Fruit fly (Drosophila melanogaster) whole organism, prepupa: ENCODE measurements around the gene dpr19.

Experiments
- Blimp-1 ChIP-seq: fragments of 200-800 bp; sonication (Bioruptor generic); optimal IDR thresholded peaks from 3 replicates; lab custom pipeline; 2017; ENCODE audit warnings: missing biosample characterization, missing genetic modification characterization, mild to moderate bottlenecking, moderate library complexity, missing genetic modification reagents
- CG10631 ChIP-seq: fragments of 200-800 bp; sonication (Bioruptor generic); optimal IDR thresholded peaks from 2 replicates; lab custom pipeline; 2016; ENCODE audit warnings: missing biosample characterization, missing genetic modification characterization
- CG11762 ChIP-seq: fragments of 200-800 bp; sonication (Bioruptor generic); optimal IDR thresholded peaks from 3 replicates; lab custom pipeline; 2016; ENCODE audit warnings: missing biosample characterization, missing genetic modification characterization; ENCODE audit not compliant: insufficient read depth
- CG11902 ChIP-seq: fragments of 200-800 bp; sonication (Bioruptor generic); optimal IDR thresholded peaks from 3 replicates; lab custom pipeline; 2016; ENCODE audit warnings: missing biosample characterization, missing genetic modification characterization
- CG3032 ChIP-seq: fragments of 200-800 bp; optimal IDR thresholded peaks from 2 replicates; lab custom pipeline; 2019; ENCODE audit warnings: missing biosample characterization, mild to moderate bottlenecking, missing genetic modification characterization, moderate library complexity
- CG31627 ChIP-seq: fragments of 200-800 bp; sonication (Bioruptor generic); optimal IDR thresholded peaks from 3 replicates; lab custom pipeline; 2016; ENCODE audit warnings: missing biosample characterization, missing genetic modification characterization
- CG34406 ChIP-seq: fragments of 200-800 bp; sonication (Bioruptor generic); optimal IDR thresholded peaks from 3 replicates; lab custom pipeline; 2016; ENCODE audit warnings: missing biosample characterization, missing genetic modification characterization
- CG6792 ChIP-seq: fragments of 200-800 bp; sonication (Bioruptor generic); optimal IDR thresholded peaks from 3 replicates; lab custom pipeline; 2016; ENCODE audit warnings: missing biosample characterization, missing genetic modification characterization
- CG6808 ChIP-seq: fragments of 200-800 bp; sonication (Bioruptor generic); optimal IDR thresholded peaks from 3 replicates; lab custom pipeline; 2017; ENCODE audit warnings: missing biosample characterization, missing genetic modification characterization, mild to moderate bottlenecking, moderate library complexity, missing genetic modification reagents
- CG6854 ChIP-seq: fragments of 200-800 bp; sonication (Bioruptor generic); optimal IDR thresholded peaks from 2 replicates; lab custom pipeline; 2017; ENCODE audit warnings: missing biosample characterization, mild to moderate bottlenecking, missing genetic modification characterization
- CG7368 ChIP-seq: fragments of 200-800 bp; sonication (Bioruptor generic); optimal IDR thresholded peaks from 3 replicates; lab custom pipeline; 2016; ENCODE audit warnings: missing biosample characterization, missing genetic modification characterization
- CG8632 ChIP-seq: fragments of 200-800 bp; sonication (Bioruptor generic); optimal IDR thresholded peaks from 3 replicates; lab custom pipeline; 2016; ENCODE audit warnings: missing biosample characterization, missing genetic modification characterization
- Eip75B ChIP-seq: fragments of 200-800 bp; sonication (Bioruptor generic); optimal IDR thresholded peaks from 3 replicates; lab custom pipeline; 2016; ENCODE audit warnings: missing biosample characterization, missing genetic modification characterization
- Eip78C ChIP-seq: fragments of 200-800 bp; sonication (Bioruptor generic); peaks from one replicate; lab custom pipeline; 2016; ENCODE audit warnings: missing biosample characterization, missing genetic modification characterization
- Eip93F ChIP-seq: fragments of 200-800 bp; sonication (Bioruptor generic); optimal IDR thresholded peaks from 2 replicates; lab custom pipeline; 2016; ENCODE audit warnings: missing biosample characterization, mild to moderate bottlenecking, missing genetic modification characterization
- Ets21C ChIP-seq: fragments of 200-800 bp; sonication (Bioruptor generic); optimal IDR thresholded peaks from 3 replicates; lab custom pipeline; 2016; ENCODE audit warnings: missing biosample characterization, missing genetic modification characterization
- Ets96B ChIP-seq: fragments of 200-800 bp; optimal IDR thresholded peaks from 2 replicates; lab custom pipeline; 2019; ENCODE audit warnings: missing biosample characterization, mild to moderate bottlenecking, missing genetic modification characterization, moderate library complexity
- Gug ChIP-seq: fragments of 200-800 bp; sonication (Bioruptor generic); IDR thresholded peaks from 2 replicates; pipeline ENCODE4 v1.3.6; 2022; ENCODE audit warnings: missing biosample characterization, missing genetic modification characterization
- Hr38 ChIP-seq: sonication (Bioruptor generic); optimal IDR thresholded peaks from 2 replicates; lab custom pipeline; 2016; ENCODE audit warnings: missing biosample characterization, missing genetic modification characterization
- Hr39 ChIP-seq: fragments of 200-800 bp; sonication (Bioruptor generic); optimal IDR thresholded peaks from 2 replicates; lab custom pipeline; 2016; ENCODE audit warnings: missing biosample characterization, missing genetic modification characterization
- Hr4 ChIP-seq: fragments of 200-800 bp; sonication (Bioruptor generic); optimal IDR thresholded peaks from 3 replicates; lab custom pipeline; 2016; ENCODE audit warnings: missing biosample characterization, missing genetic modification characterization
- Lpt ChIP-seq: fragments of 200-800 bp; sonication (Bioruptor generic); optimal IDR thresholded peaks from 3 replicates; lab custom pipeline; 2016; ENCODE audit warnings: missing biosample characterization, missing genetic modification characterization
- Met ChIP-seq: fragments of 200-800 bp; sonication (Bioruptor generic); optimal IDR thresholded peaks from 3 replicates; lab custom pipeline; 2016; ENCODE audit warnings: missing biosample characterization, missing genetic modification characterization
- OdsH ChIP-seq: fragments of 200-800 bp; sonication (Bioruptor generic); optimal IDR thresholded peaks from 3 replicates; lab custom pipeline; 2016; ENCODE audit warnings: missing biosample characterization, missing genetic modification characterization
- Smox ChIP-seq: fragments of 200-800 bp; sonication (Bioruptor generic); optimal IDR thresholded peaks from 3 replicates; lab custom pipeline; 2016; ENCODE audit warnings: missing biosample characterization, missing genetic modification characterization
- Sox15 ChIP-seq: fragments of 200-800 bp; sonication (Bioruptor generic); optimal IDR thresholded peaks from 3 replicates; lab custom pipeline; 2016; ENCODE audit warnings: missing biosample characterization, missing genetic modification characterization
- acj6 ChIP-seq: fragments of 200-800 bp; sonication (Bioruptor generic); optimal IDR thresholded peaks from 3 replicates; lab custom pipeline; 2016; ENCODE audit warnings: missing biosample characterization, missing genetic modification characterization
- cyc ChIP-seq: fragments of 200-800 bp; sonication (Bioruptor generic); optimal IDR thresholded peaks from 3 replicates; lab custom pipeline; 2016; ENCODE audit warnings: missing biosample characterization, missing genetic modification characterization
- eg ChIP-seq: fragments of 200-800 bp; sonication (Bioruptor generic); IDR thresholded peaks from 3 replicates; pipeline ENCODE4 v1.3.6; 2022; ENCODE audit warnings: missing biosample characterization, missing genetic modification characterization
- esn ChIP-seq: fragments of 200-800 bp; sonication (Bioruptor generic); optimal IDR thresholded peaks from 2 replicates; lab custom pipeline; 2016; ENCODE audit warnings: missing biosample characterization, mild to moderate bottlenecking, missing genetic modification characterization, moderate library complexity
- lz ChIP-seq: fragments of 200-800 bp; sonication (Bioruptor generic); optimal IDR thresholded peaks from 3 replicates; lab custom pipeline; 2016; ENCODE audit warnings: missing biosample characterization, missing genetic modification characterization
- pdm3 ChIP-seq: fragments of 200-800 bp; sonication (Bioruptor generic); optimal IDR thresholded peaks from 3 replicates; lab custom pipeline; 2016; ENCODE audit warnings: missing biosample characterization, missing genetic modification characterization
- topi ChIP-seq: fragments of 200-800 bp; sonication (Bioruptor generic); optimal IDR thresholded peaks from 3 replicates; lab custom pipeline; 2016; ENCODE audit warnings: missing biosample characterization, missing genetic modification characterization
- vri ChIP-seq: fragments of 200-800 bp; sonication (Bioruptor generic); optimal IDR thresholded peaks from 3 replicates; lab custom pipeline; 2016; ENCODE audit warnings: missing biosample characterization, mild to moderate bottlenecking, missing genetic modification characterization

The dpr19 gene

dm6 chr2L:10408122-10408576, 32.2 kb downstream of the dpr19 start, which contains the start of the genes Ip259 and RpS27A (continued):
- TF ChIP-seq acj6 (GFP tag; lab: Kevin White, UChicago) = peak; percentile 70
- no peak for TF ChIP-seq Smox (GFP tag; lab: Kevin White, UChicago)
- peak; percentile 71 for TF ChIP-seq topi (GFP tag; lab: Kevin White, UChicago)
- no peak for TF ChIP-seq CG10631 (GFP tag; lab: Kevin White, UChicago)
- peak; percentile 80 for TF ChIP-seq lz (GFP tag; lab: Kevin White, UChicago)
- TF ChIP-seq Hr39 (GFP tag; lab: Kevin White, UChicago) = no peak
- TF ChIP-seq Hr4 (GFP tag; lab: Kevin White, UChicago) = peak; percentile 2
- no peak for TF ChIP-seq pdm3 (GFP tag; lab: Kevin White, UChicago)

DNA sequence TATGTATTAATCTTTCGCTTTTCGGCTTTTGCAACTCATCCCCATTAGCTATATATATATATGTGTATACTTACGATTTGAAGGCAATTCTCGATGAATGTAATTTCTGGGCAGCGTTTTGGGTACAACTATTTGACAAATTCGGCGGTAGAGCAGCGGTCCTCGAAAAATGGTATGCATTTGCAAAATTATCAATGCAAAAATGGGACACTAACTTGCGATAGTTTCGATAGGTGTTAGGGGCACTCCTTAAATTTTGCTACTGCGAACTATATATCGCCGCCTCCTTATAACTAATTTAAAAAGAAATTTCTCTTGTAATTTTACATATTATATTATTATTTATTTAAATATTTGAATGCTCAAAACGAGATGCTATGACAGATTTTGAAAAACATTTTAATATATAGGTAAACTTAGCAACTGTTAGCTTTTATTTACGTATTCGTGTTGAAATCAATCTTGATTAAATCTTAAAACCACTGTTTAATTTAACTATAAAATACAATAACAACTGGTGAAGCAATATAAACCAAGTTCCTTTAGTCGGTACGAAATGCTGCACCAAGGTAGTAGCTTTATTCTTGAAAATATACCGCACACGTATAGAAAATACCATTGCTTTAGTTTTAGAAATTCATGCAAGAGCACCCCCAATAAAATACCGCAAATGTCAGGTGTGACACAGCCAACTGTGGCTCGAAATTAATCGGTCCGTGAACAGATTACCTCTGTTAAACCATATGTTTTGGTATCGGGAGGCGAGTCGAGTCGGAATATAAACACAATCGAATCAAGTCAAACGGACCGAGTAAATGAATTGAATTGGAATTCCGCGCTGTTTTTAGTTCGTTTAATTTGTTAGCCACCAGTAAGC, 37.5 kb downstream of the dpr19 start, which contains the start of the genes CG5355 and Klp31E:
CG5355 (minus strand) TSS at position 213 of the 877 bp plus-strand sequence.
Klp31E (plus strand) TSS at position 767 of the 877 bp plus-strand sequence.
- TF ChIP-seq CG11902 (no peak), CG3032 (peak; percentile 79), Gug (0 out of 2 replicates have a peak, but pooled peaks have one; percentile 41), Hr39 (GFP tag; lab: Kevin White, UChicago) (peak; percentile 59), cyc (GFP tag; lab: Kevin White, UChicago) (peak; percentile 47), Eip75B (GFP tag; lab: Kevin White, UChicago) (no peak), pdm3 (GFP tag; lab: Kevin White, UChicago) (no peak), OdsH (GFP tag; lab: Kevin White, UChicago) (peak; percentile 69), Lpt (GFP tag; lab: Kevin White, UChicago) (no peak), CG6854 (GFP tag; lab: Kevin White, UChicago) (peak; percentile 16), Eip93F (GFP tag; lab: Kevin White, UChicago) (peak; percentile 52), eg (GFP tag; lab: Robert Waterston, UW) (no peak), Eip78C (GFP tag; lab: Kevin White, UChicago) (peak; percentile 87), CG31627 (GFP tag; lab: Kevin White, UChicago) (peak; percentile 63), CG10631 (GFP tag; lab: Kevin White, UChicago) (peak; percentile 78), Sox15 (GFP tag; lab: Kevin White, UChicago) (peak; percentile 65), Ets21C (GFP tag; lab: Kevin White, UChicago) (peak; percentile 39), Met (GFP tag; lab: Kevin White, UChicago) (no peak), CG6792 (peak; percentile 42), Hr38 (GFP tag; lab: Kevin White, UChicago) (no peak), esn (GFP tag; lab: Kevin White, UChicago) (peak; percentile 54), CG8632 (no peak), acj6 (GFP tag; lab: Kevin White, UChicago) (peak; percentile 50), CG6808 (GFP tag; lab: Kevin White, UChicago) (no peak), Blimp-1 (GFP tag; lab: Kevin White, UChicago) (peak; percentile 43), CG34406 (GFP tag; lab: Kevin White, UChicago) (no peak), lz (GFP tag; lab: Kevin White, UChicago) (peak; percentile 59), Ets96B (tag; lab: Kevin White, UChicago) (peak; percentile 46)

dm6 chr2L:10418981-10419380, 43.0 kb downstream of the dpr19 start, which contains the start of gene RfC3:
TSS of gene RfC3 (plus strand) at chr2L:10419190.
- TF ChIP-seq CG11762 (GFP tag; lab: Kevin White, UChicago) = no peak
- no peak for TF ChIP-seq CG7368 (GFP tag; lab: Kevin White, UChicago)
- no peak for TF ChIP-seq vri (GFP tag; lab: Kevin White, UChicago)
- TF ChIP-seq Hr38 (GFP tag; lab: Kevin White, UChicago) = no peak
- TF ChIP-seq Eip75B (GFP tag; lab: Kevin White, UChicago) = no peak
- TF ChIP-seq topi (GFP tag; lab: Kevin White, UChicago) = no peak
- no peak for TF ChIP-seq esn (GFP tag; lab: Kevin White, UChicago)
- no peak for TF ChIP-seq Blimp-1 (GFP tag; lab: Kevin White, UChicago)
- no peak for TF ChIP-seq Gug
